Fruit fly (Drosophila melanogaster) S2 (cell line): ENCODE data around the gene Pcmt.

Experiments
- CG8478 ChIP-seq: fragments of >200 bp; optimal IDR thresholded peaks from 2 replicates; lab custom pipeline; 2018
- CTCF ChIP-seq, 2 experiments: fragments of >200 bp; optimal IDR thresholded peaks; 2 replicates each; lab custom pipeline; 2018

dm6 chr3R:5554082-5554481, at the start of gene Pcmt:
- TF ChIP-seq CG8478 (lab: Kevin White, UChicago) (no peak), CTCF (optimal IDR thresholded peaks at IDR 0.05; lab: Kevin White, UChicago) (no peak)
